Fruit fly (Drosophila melanogaster): ENCODE results near the gene RhoGAP92B.
A peak's percentile ranks its signal among the peaks of the same experiment; 100 is the strongest.

RhoGAP92B gene

dm6 chr3R:19904865-19905373, at the start of gene RhoGAP92B, which contains the start of gene Surf6 (continued):
- TF ChIP-seq CG17802 (tag; optimal IDR thresholded peaks at IDR 0.05) = peak; percentile 44
- peak; percentile 79 for TF ChIP-seq CG17568 (GFP tag; optimal IDR thresholded peaks at IDR 0.05)
- no peak for TF ChIP-seq jing (GFP tag; optimal IDR thresholded peaks at IDR 0.05)
- TF ChIP-seq CG34224 (GFP tag; IDR thresholded peaks at IDR 0.05; ENCODE audit: partially characterized antibody) = no peak
- peak; percentile 61 for TF ChIP-seq CG13424 (tag; optimal IDR thresholded peaks at IDR 0.05)
- TF ChIP-seq aop (GFP tag; IDR thresholded peaks at IDR 0.05) = no peak
- TF ChIP-seq stc (GFP tag; IDR thresholded peaks at IDR 0.05) = 0 out of 2 replicates have a peak, but pooled peaks have one; percentile 32
- 0 out of 3 replicates have a peak, but pooled peaks have one; percentile 41 for TF ChIP-seq Optix (GFP tag; IDR thresholded peaks at IDR 0.05)
- peak; percentile 89 for TF ChIP-seq Ets97D (GFP tag; optimal IDR thresholded peaks at IDR 0.05)
- TF ChIP-seq Hr3 (GFP tag; optimal IDR thresholded peaks at IDR 0.05) = peak; percentile 40
- TF ChIP-seq Pdp1 (GFP tag; optimal IDR thresholded peaks at IDR 0.05) = peak; percentile 45 to 61
- TF ChIP-seq CG2202 (tag; optimal IDR thresholded peaks at IDR 0.05) = peak; percentile 60
- no peak for TF ChIP-seq trh (GFP tag; optimal IDR thresholded peaks at IDR 0.05)
- TF ChIP-seq CG7839 (tag; optimal IDR thresholded peaks at IDR 0.05) = peak; percentile 53
- peak; percentile 62 for TF ChIP-seq vvl (GFP tag; IDR thresholded peaks at IDR 0.05)
- TF ChIP-seq Poxn (GFP tag; IDR thresholded peaks at IDR 0.05) = no peak
- peak; percentile 63 for TF ChIP-seq CG7928 (GFP tag; optimal IDR thresholded peaks at IDR 0.05)
- TF ChIP-seq CG14710 (tag; optimal IDR thresholded peaks at IDR 0.05) = peak; percentile 100
- peak; percentile 58 for TF ChIP-seq gsb-n (tag; optimal IDR thresholded peaks at IDR 0.05)
- TF ChIP-seq pzg (GFP tag; optimal IDR thresholded peaks at IDR 0.05) = peak; percentile 95
- peak; percentile 79 for TF ChIP-seq CG12391 (tag; optimal IDR thresholded peaks at IDR 0.05)
- no peak for TF ChIP-seq dimm (GFP tag; IDR thresholded peaks at IDR 0.05)
- TF ChIP-seq Lpt (GFP tag; optimal IDR thresholded peaks at IDR 0.05) = no peak
- peak; percentile 52 for TF ChIP-seq Adf1 (GFP tag; IDR thresholded peaks at IDR 0.05)
- no peak for TF ChIP-seq pita (GFP tag; optimal IDR thresholded peaks at IDR 0.05)
- TF ChIP-seq B-H2 (GFP tag; optimal IDR thresholded peaks at IDR 0.05) = peak; percentile 33
- TF ChIP-seq nerfin-1 (tag; optimal IDR thresholded peaks at IDR 0.05) = peak; percentile 54
- TF ChIP-seq dmrt99B (tag; optimal IDR thresholded peaks at IDR 0.05) = peak; percentile 51
- peak; percentile 5 for TF ChIP-seq grn (GFP tag; optimal IDR thresholded peaks at IDR 0.05)
- TF ChIP-seq CkIIα-i1 (GFP tag; IDR thresholded peaks at IDR 0.05) = no peak
- peak; percentile 32 for TF ChIP-seq luna (GFP tag; optimal IDR thresholded peaks at IDR 0.05)
- peak; percentile 86 for TF ChIP-seq CG3847 (GFP tag; IDR thresholded peaks at IDR 0.05)
- no peak for TF ChIP-seq CG9876 (GFP tag; optimal IDR thresholded peaks at IDR 0.05)
- no peak for TF ChIP-seq psq (GFP tag; optimal IDR thresholded peaks at IDR 0.05)
- TF ChIP-seq CG10979 (tag; optimal IDR thresholded peaks at IDR 0.05) = peak; percentile 53
- 0 out of 3 replicates have a peak, but pooled peaks have one; percentile 32 for TF ChIP-seq CG14050 (GFP tag; IDR thresholded peaks at IDR 0.05)
- no peak for TF ChIP-seq Doc2 (GFP tag; IDR thresholded peaks at IDR 0.05)
- no peak for TF ChIP-seq CG2889 (GFP tag; IDR thresholded peaks at IDR 0.05)
- no peak for TF ChIP-seq CG43689 (GFP tag; IDR thresholded peaks at IDR 0.05)
- TF ChIP-seq CG9437 (GFP tag; optimal IDR thresholded peaks at IDR 0.05) = peak; percentile 31
- no peak for TF ChIP-seq Ravus (GFP tag; IDR thresholded peaks at IDR 0.05)
- peak; percentile 56 for TF ChIP-seq CG12155 (GFP tag; optimal IDR thresholded peaks at IDR 0.05)
- peak; percentile 49 for TF ChIP-seq en (GFP tag; optimal IDR thresholded peaks at IDR 0.05)
- TF ChIP-seq CG7987 (GFP tag; optimal IDR thresholded peaks at IDR 0.05) = peak; percentile 35
- TF ChIP-seq cato (GFP tag; optimal IDR thresholded peaks at IDR 0.05; ENCODE audit: borderline replicate concordance) = no peak
- TF ChIP-seq insv (GFP tag; optimal IDR thresholded peaks at IDR 0.05) = peak in 1 of 2 experiments; percentile 70
- no peak for TF ChIP-seq btn (GFP tag; optimal IDR thresholded peaks at IDR 0.05)
- peak; percentile 2 for TF ChIP-seq D19B (GFP tag; optimal IDR thresholded peaks at IDR 0.05)
- peak; percentile 50; the same call in 1 of the 2 replicates for TF ChIP-seq Xrp1 (GFP tag; IDR thresholded peaks at IDR 0.05)
- no peak for TF ChIP-seq C15 (GFP tag; IDR thresholded peaks at IDR 0.05)
- peak; percentile 84 for TF ChIP-seq E2f2 (GFP tag; IDR thresholded peaks at IDR 0.05)

Data from whole organism, embryonic.